Fruit fly (Drosophila melanogaster): ENCODE results near the gene CG32579.
A peak's percentile ranks its signal among the peaks of the same experiment; 100 is the strongest.

The CG32579 gene

DNA sequence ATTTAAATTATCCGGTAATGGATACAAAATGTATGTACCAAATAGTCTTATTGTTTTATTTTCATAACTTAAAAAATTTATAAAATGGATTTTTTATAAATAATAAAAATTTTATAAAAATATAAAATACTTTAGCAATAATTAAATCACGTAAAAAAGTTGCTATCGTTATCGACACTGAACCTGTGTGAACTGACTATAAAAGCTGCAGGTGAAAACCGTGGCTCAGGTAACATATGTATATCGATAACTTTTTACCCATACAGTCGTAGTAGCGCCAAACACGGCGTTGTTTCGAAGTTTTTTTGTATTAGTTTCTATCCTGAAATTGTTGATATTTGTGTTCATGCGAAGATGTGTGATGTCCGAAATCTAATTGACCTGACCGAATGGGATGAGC, 19.4 kb upstream of the CG32579 start, which contains the start of gene CG3679 (continued):
- TF ChIP-seq Mes4 (GFP tag; optimal IDR thresholded peaks at IDR 0.05) (no peak), unc-4 (GFP tag; IDR thresholded peaks at IDR 0.05; ENCODE audit: partially characterized antibody) (peak; percentile 62; the same call in 1 of the 2 replicates), hb (GFP tag; IDR thresholded peaks at IDR 0.05; ENCODE audit: partially characterized antibody) (peak; percentile 55; the same call in 2 of the 3 replicates), cas (GFP tag; IDR thresholded peaks at IDR 0.05) (no peak), gfzf (GFP tag; optimal IDR thresholded peaks at IDR 0.05) (no peak), CG2199 (GFP tag; IDR thresholded peaks at IDR 0.05) (no peak), NC2β (GFP tag; optimal IDR thresholded peaks at IDR 0.05) (no peak), CG5245 (GFP tag; optimal IDR thresholded peaks at IDR 0.05) (no peak), BEAF-32 (GFP tag; optimal IDR thresholded peaks at IDR 0.05) (peak; percentile 59), CG17568 (GFP tag; optimal IDR thresholded peaks at IDR 0.05) (no peak), CG31365 (tag; optimal IDR thresholded peaks at IDR 0.05) (no peak), zf30C (GFP tag; optimal IDR thresholded peaks at IDR 0.05) (no peak), crp (GFP tag; optimal IDR thresholded peaks at IDR 0.05) (no peak), E2f2 (GFP tag; IDR thresholded peaks at IDR 0.05) (peak; percentile 83), mam (GFP tag; optimal IDR thresholded peaks at IDR 0.05) (no peak), Hsf (GFP tag; optimal IDR thresholded peaks at IDR 0.05) (no peak), gcm (GFP tag; optimal IDR thresholded peaks at IDR 0.05) (no peak), pan (optimal IDR thresholded peaks at IDR 0.05) (no peak), pan (GFP tag; optimal IDR thresholded peaks at IDR 0.05 in 1 of 2, IDR thresholded peaks at IDR 0.05 in 1 of 2) (no peak), jigr1 (GFP tag; IDR thresholded peaks at IDR 0.05) (no peak), gt (GFP tag; IDR thresholded peaks at IDR 0.05) (no peak), CG17328 (GFP tag; IDR thresholded peaks at IDR 0.05) (no peak), usp (GFP tag; optimal IDR thresholded peaks at IDR 0.05) (no peak), ci (GFP tag; IDR thresholded peaks at IDR 0.05) (no peak), CG17361 (GFP tag; IDR thresholded peaks at IDR 0.05) (no peak), vnd (GFP tag; IDR thresholded peaks at IDR 0.05; ENCODE audit: partially characterized antibody) (peak; percentile 20; the same call in 2 of the 3 replicates), CG34376 (GFP tag; optimal IDR thresholded peaks at IDR 0.05) (no peak), CG1832 (GFP tag; optimal IDR thresholded peaks at IDR 0.05) (no peak), CG2712 (tag; optimal IDR thresholded peaks at IDR 0.05) (peak; percentile 58), CG13424 (tag; optimal IDR thresholded peaks at IDR 0.05) (no peak), MESR4 (GFP tag; optimal IDR thresholded peaks at IDR 0.05) (no peak), YL-1 (GFP tag; optimal IDR thresholded peaks at IDR 0.05) (no peak), Optix (GFP tag; IDR thresholded peaks at IDR 0.05) (no peak), CG9797 (GFP tag; optimal IDR thresholded peaks at IDR 0.05) (no peak), nerfin-1 (tag; optimal IDR thresholded peaks at IDR 0.05) (no peak), CG2678 (tag; optimal IDR thresholded peaks at IDR 0.05) (no peak), CrebB (tag; optimal IDR thresholded peaks at IDR 0.05) (no peak), sim (GFP tag; IDR thresholded peaks at IDR 0.05) (no peak), CG13296 (GFP tag; optimal IDR thresholded peaks at IDR 0.05) (no peak), Neu2 (GFP tag; optimal IDR thresholded peaks at IDR 0.05; ENCODE audit: borderline replicate concordance) (no peak), ssp (GFP tag; IDR thresholded peaks at IDR 0.05) (peak; percentile 95), Poxn (GFP tag; IDR thresholded peaks at IDR 0.05) (no peak), Scr (GFP tag; IDR thresholded peaks at IDR 0.05; ENCODE audit: partially characterized antibody) (peak; percentile 66), Max (GFP tag; optimal IDR thresholded peaks at IDR 0.05) (no peak), gsb-n (tag; optimal IDR thresholded peaks at IDR 0.05) (no peak), dimm (GFP tag; IDR thresholded peaks at IDR 0.05) (no peak), wek (GFP tag; optimal IDR thresholded peaks at IDR 0.05) (no peak), tgo (GFP tag; IDR thresholded peaks at IDR 0.05) (no peak), CG14710 (tag; optimal IDR thresholded peaks at IDR 0.05) (peak; percentile 35), twi (tag; optimal IDR thresholded peaks at IDR 0.05) (no peak), CG4617 (GFP tag; optimal IDR thresholded peaks at IDR 0.05; ENCODE audit: borderline replicate concordance) (no peak)
